Fruit fly (Drosophila melanogaster): Measurements from ENCODE around the gene CG5623.

DNA sequence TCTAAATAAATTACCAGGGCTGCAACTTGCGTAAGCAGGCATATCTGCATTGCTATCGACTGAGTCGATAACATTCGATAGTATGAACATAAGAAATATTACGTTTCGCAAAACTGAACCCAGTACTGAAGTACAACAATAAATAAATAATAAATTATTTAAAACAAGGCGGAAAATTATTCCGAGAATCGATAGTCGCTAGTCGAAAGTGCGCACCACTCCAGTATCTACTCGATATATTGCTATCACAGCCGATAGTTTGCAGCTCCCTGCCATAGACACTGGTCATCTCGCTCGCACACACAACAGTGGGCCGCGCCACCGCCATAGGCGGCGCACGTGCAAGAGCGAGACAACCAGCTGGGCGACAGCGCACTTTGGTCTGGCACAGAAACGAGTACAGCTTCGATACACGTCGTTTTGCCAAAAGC, 26.1 kb upstream of the CG5623 start, which contains the start of gene nsl1:
- TF ChIP-seq CG7987 (GFP tag; optimal IDR thresholded peaks at IDR 0.05) = no peak
- no peak for TF ChIP-seq ken (GFP tag; IDR thresholded peaks at IDR 0.05)
- TF ChIP-seq Dll (GFP tag; IDR thresholded peaks at IDR 0.05; ENCODE audit: partially characterized antibody) = peak; percentile 97

All from whole organism, embryonic.